Fruit fly (Drosophila melanogaster): ENCODE results near the gene CG33985.

CG33985 gene

dm6 chr3L:15501646-15501972, 25.0 kb downstream of the CG33985 start:
- TF ChIP-seq ey (GFP tag; optimal IDR thresholded peaks at IDR 0.05) (no peak), Abd-B (GFP tag; optimal IDR thresholded peaks at IDR 0.05) (no peak), woc (GFP tag; optimal IDR thresholded peaks at IDR 0.05) (peak; percentile 32), OdsH (GFP tag; optimal IDR thresholded peaks at IDR 0.05) (no peak), Jra (GFP tag; optimal IDR thresholded peaks at IDR 0.05) (no peak), h (GFP tag; optimal IDR thresholded peaks at IDR 0.05) (no peak)

DNA sequence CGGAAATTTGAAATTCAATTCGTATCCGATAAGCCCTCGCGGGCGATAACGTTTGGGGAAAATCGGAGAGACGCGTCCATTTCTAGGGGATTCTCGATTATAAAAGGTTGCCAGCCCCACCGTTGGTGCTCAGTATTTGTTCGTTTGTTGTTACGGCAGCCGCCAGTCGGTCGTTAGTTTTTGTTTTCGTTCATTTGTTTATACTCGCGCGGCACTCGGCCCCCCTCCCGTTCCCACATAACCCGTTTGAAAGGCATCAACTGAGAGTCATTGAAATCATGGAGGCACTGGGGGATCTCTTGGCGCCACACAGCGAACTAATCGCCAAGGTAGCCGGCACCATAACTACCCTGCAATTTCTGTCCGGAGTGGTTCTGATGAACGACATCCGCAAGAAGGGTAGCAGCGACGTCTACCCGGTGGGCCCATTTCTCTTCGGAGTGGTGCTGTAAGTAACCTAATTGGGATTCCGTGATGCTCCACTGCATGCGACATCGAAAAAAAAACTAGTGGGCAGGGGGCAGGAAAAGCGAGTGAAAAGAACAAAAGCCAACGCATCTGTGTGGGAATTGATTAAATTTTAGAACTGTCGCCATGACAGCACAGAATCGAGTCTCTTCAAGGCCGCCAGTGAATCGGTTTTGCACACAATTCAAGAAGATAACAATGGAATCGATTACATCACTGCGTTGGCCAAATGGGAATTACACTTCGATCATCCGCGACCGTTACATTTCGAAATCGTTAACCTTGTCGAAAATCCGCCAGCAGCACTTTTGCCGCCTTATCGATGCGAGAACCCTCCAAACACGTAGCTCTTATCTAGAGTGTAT, 25.6 kb downstream of the CG33985 start, which contains the start of gene CG7272:
TSS of gene CG7272 (plus strand) at position 126 of the 833 bp plus-strand sequence.
- peak; percentile 13 for TF ChIP-seq Sp1 (GFP tag; optimal IDR thresholded peaks at IDR 0.05)
- peak; percentile 86 for TF ChIP-seq jim (GFP tag; optimal IDR thresholded peaks at IDR 0.05)
- peak; percentile 29 for TF ChIP-seq woc (GFP tag; optimal IDR thresholded peaks at IDR 0.05)
- TF ChIP-seq h (GFP tag; optimal IDR thresholded peaks at IDR 0.05), result peak; percentile 51
- TF ChIP-seq rgr (GFP tag; optimal IDR thresholded peaks at IDR 0.05), result peak; percentile 61
- peak; percentile 64 for TF ChIP-seq Dif (GFP tag; optimal IDR thresholded peaks at IDR 0.05; ENCODE audit: partially characterized antibody)
- TF ChIP-seq GATAd (GFP tag; optimal IDR thresholded peaks at IDR 0.05), result no peak
- no peak for TF ChIP-seq lola (GFP tag; optimal IDR thresholded peaks at IDR 0.05)
- peak; percentile 42 for TF ChIP-seq br (GFP tag; optimal IDR thresholded peaks at IDR 0.05)
- no peak for TF ChIP-seq Rel (GFP tag; optimal IDR thresholded peaks at IDR 0.05)
- peak; percentile 96 for TF ChIP-seq Rel (tag; optimal IDR thresholded peaks at IDR 0.05)
- no peak for TF ChIP-seq Dfd (GFP tag; optimal IDR thresholded peaks at IDR 0.05)
- peak; percentile 30 for TF ChIP-seq Hr83 (GFP tag; optimal IDR thresholded peaks at IDR 0.05; ENCODE audit: poor library complexity, severe bottlenecking)

- TF ChIP-seq psq (GFP tag; optimal IDR thresholded peaks at IDR 0.05), result no peak
- TF ChIP-seq Dfd (GFP tag; optimal IDR thresholded peaks at IDR 0.05), result no peak
- TF ChIP-seq Myc (optimal IDR thresholded peaks at IDR 0.05), result peak; percentile 28
- no peak for TF ChIP-seq Hr83 (GFP tag; optimal IDR thresholded peaks at IDR 0.05; ENCODE audit: poor library complexity, severe bottlenecking)
- TF ChIP-seq foxo (GFP tag; optimal IDR thresholded peaks at IDR 0.05), result no peak
- TF ChIP-seq brk (GFP tag; optimal IDR thresholded peaks at IDR 0.05), result peak; percentile 22
- TF ChIP-seq rgr (GFP tag; optimal IDR thresholded peaks at IDR 0.05), result peak; percentile 44
Measured at dm6 chr3L:15498745-15499144, 27.9 kb downstream of the CG33985 start, which contains the start of gene CG7275. TSS of gene CG7275 (plus strand) at chr3L:15498959.

DNA sequence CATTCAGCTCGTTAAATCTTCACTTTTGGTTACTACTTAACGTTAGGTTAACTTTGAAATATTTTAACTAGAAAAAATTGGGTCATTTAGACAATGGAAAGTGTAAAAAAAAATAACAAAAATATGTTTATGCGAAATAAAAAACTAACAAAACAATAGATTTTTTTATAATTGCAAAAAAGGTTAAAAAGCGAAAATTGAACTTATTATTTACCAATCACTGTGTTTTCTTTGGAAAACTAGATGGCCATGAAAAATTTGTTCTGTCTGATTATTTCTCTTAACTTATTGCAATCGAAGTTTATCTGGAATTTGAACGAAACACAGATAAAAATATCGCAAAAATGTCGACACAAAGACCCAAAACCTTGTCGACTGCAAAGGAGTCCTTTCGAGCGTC, 28.7 kb downstream of the CG33985 start, which contains the start of gene CG7276:
TSS of gene CG7276 (plus strand) at position 301 of the 400 bp plus-strand sequence.
- TF ChIP-seq h (GFP tag; optimal IDR thresholded peaks at IDR 0.05) (no peak), Dfd (GFP tag; optimal IDR thresholded peaks at IDR 0.05) (no peak), psq (GFP tag; optimal IDR thresholded peaks at IDR 0.05) (no peak), GATAd (GFP tag; optimal IDR thresholded peaks at IDR 0.05) (no peak), fru (GFP tag; optimal IDR thresholded peaks at IDR 0.05) (no peak), Myc (optimal IDR thresholded peaks at IDR 0.05) (no peak), Dif (GFP tag; optimal IDR thresholded peaks at IDR 0.05; ENCODE audit: partially characterized antibody) (no peak), woc (GFP tag; optimal IDR thresholded peaks at IDR 0.05) (no peak), CG32264 (GFP tag; optimal IDR thresholded peaks at IDR 0.05) (no peak), tai (GFP tag; optimal IDR thresholded peaks at IDR 0.05) (no peak), Abd-B (GFP tag; optimal IDR thresholded peaks at IDR 0.05) (no peak), Mio (GFP tag; optimal IDR thresholded peaks at IDR 0.05) (no peak), ey (GFP tag; optimal IDR thresholded peaks at IDR 0.05) (no peak), sv (GFP tag; optimal IDR thresholded peaks at IDR 0.05) (no peak), N (GFP tag; optimal IDR thresholded peaks at IDR 0.05) (no peak), sage (GFP tag; optimal IDR thresholded peaks at IDR 0.05) (no peak), dmrt93B (GFP tag; optimal IDR thresholded peaks at IDR 0.05) (no peak)

dm6 chr3L:15496274-15496673, 30.3 kb downstream of the CG33985 start, which contains the start of gene CG13455:
TSS of gene CG13455 (plus strand) at chr3L:15496574.
- no peak for TF ChIP-seq rgr (GFP tag; optimal IDR thresholded peaks at IDR 0.05)
- TF ChIP-seq GATAd (GFP tag; optimal IDR thresholded peaks at IDR 0.05), result no peak
- TF ChIP-seq ey (GFP tag; optimal IDR thresholded peaks at IDR 0.05), result no peak
- no peak for TF ChIP-seq OdsH (GFP tag; optimal IDR thresholded peaks at IDR 0.05)
- TF ChIP-seq Hr78 (GFP tag; optimal IDR thresholded peaks at IDR 0.05), result no peak
- TF ChIP-seq tai (GFP tag; optimal IDR thresholded peaks at IDR 0.05), result no peak
- no peak for TF ChIP-seq h (GFP tag; optimal IDR thresholded peaks at IDR 0.05)
